Worm (Caenorhabditis elegans): ENCODE data around the gene hlh-34.

The hlh-34 gene

DNA sequence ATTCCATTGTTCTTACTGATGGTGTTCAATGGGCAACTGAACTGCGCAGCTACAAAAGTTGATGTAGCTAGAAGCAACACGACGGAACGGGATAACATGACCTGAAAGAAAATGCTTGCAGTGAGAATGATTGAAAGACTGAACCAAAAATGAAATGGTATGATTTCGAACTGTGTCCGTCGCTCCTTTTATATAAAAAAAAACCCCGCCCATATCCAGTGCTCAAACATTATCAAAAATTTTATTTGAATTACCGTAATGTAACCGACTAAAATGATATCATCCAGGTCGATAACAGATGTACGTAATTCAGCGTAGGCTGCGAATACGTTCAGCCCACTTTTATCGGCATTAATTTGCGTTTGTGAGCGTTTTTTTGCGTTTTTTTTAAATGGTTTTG is 31.2 kb upstream of the hlh-34 start, which contains the start of gene irg-5:
TSS of gene irg-5 (minus strand) at position 101 of the 400 bp plus-strand sequence.
- TF ChIP-seq unc-62 (GFP tag; optimal IDR thresholded peaks at IDR 0.05 in 1 of 2) (peak in 1 of 2 experiments; percentile 50), unc-62 (tag; optimal IDR thresholded peaks at IDR 0.05) (no peak), dmd-6 (GFP tag; IDR thresholded peaks at IDR 0.05) (no peak)

DNA sequence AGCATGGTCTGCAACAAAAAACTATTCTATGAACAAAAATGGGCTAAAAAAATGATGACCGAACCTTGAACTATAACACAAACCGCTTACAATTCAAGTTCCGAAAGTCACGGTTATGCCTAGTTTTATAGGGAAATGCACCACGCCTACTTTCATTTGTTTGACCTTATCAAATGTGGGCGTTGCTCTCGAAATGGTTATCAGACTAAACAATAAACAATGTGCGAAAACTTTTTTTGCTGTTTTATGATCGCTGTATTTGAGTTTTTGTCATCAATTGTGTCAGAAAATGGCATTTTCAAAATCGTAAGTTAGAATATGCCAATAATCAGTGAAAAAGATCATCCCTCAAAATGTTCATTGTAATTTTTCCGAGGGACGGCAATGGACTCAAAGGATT is 29.0 kb upstream of the hlh-34 start, which contains the start of gene F35E12.6:
TSS of gene F35E12.6 (minus strand) at position 101 of the 400 bp plus-strand sequence.
- TF ChIP-seq F44E2.7 (GFP tag; IDR thresholded peaks at IDR 0.05) (no peak), pqm-1 (tag; optimal IDR thresholded peaks at IDR 0.05) (peak; percentile 15), ceh-44 (GFP tag; IDR thresholded peaks at IDR 0.05) (no peak), ZK337.2 (GFP tag; IDR thresholded peaks at IDR 0.05) (no peak), ceh-32 (tag; optimal IDR thresholded peaks at IDR 0.05; ENCODE audit: poor library complexity) (no peak), nhr-6 (tag; optimal IDR thresholded peaks at IDR 0.05) (no peak), aly-2 (tag; optimal IDR thresholded peaks at IDR 0.05) (no peak), nhr-41 (GFP tag; IDR thresholded peaks at IDR 0.05) (no peak), daf-16 (GFP tag; optimal IDR thresholded peaks at IDR 0.05) (no peak), daf-16 (tag; optimal IDR thresholded peaks at IDR 0.05) (peak; percentile 36), Y5F2A.4 (GFP tag; optimal IDR thresholded peaks at IDR 0.05) (no peak), lin-29 (GFP tag; IDR thresholded peaks at IDR 0.05) (no peak), dmd-8 (GFP tag; IDR thresholded peaks at IDR 0.05) (no peak), attf-4 (tag; optimal IDR thresholded peaks at IDR 0.05) (no peak), dve-1 (tag; optimal IDR thresholded peaks at IDR 0.05; ENCODE audit: insufficient read depth) (peak; percentile 2), unc-62 (GFP tag; optimal IDR thresholded peaks at IDR 0.05 in 1 of 2) (peak in 1 of 2 experiments; percentile 66), unc-62 (tag; optimal IDR thresholded peaks at IDR 0.05) (no peak), lin-38 (GFP tag; IDR thresholded peaks at IDR 0.05) (no peak)

DNA sequence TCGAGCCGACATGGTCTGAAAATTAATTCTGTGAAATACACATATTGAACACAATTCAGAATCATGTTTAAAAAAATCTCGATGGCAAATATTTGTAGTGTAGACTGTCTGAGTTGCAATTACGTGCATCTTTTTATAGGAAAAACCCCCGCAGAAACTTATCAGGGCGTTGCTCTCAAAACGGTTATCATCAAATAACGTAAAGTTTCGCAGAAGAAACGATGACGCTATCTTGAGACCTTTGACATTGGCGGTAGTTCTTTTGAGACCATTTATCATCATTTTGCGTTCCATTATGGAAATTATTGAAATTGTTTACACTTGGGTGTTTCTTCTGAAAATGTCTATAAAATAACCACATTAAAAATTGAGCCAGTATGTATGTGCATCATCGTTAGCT is 23.6 kb upstream of the hlh-34 start, which contains the start of gene dct-17:
TSS of gene dct-17 (minus strand) at position 23 of the 400 bp plus-strand sequence.
- TF ChIP-seq nhr-11 (tag; optimal IDR thresholded peaks at IDR 0.05) (no peak), ztf-11 (tag; optimal IDR thresholded peaks at IDR 0.05) (no peak), mxl-3 (GFP tag; optimal IDR thresholded peaks at IDR 0.05) (no peak), hmg-1.1 (GFP tag; IDR thresholded peaks at IDR 0.05) (no peak), nhr-102 (tag; optimal IDR thresholded peaks at IDR 0.05) (no peak), fkh-10 (GFP tag; optimal IDR thresholded peaks at IDR 0.05) (no peak), nhr-28 (tag; optimal IDR thresholded peaks at IDR 0.05) (peak; percentile 31), spr-1 (tag; optimal IDR thresholded peaks at IDR 0.05) (no peak), duxl-1 (tag; optimal IDR thresholded peaks at IDR 0.05; ENCODE audit: poor library complexity) (no peak), daf-8 (GFP tag; IDR thresholded peaks at IDR 0.05) (no peak), unc-130 (GFP tag; optimal IDR thresholded peaks at IDR 0.05) (no peak), cey-2 (tag; optimal IDR thresholded peaks at IDR 0.05; ENCODE audit: borderline replicate concordance, insufficient read depth) (no peak), lin-13 (GFP tag; optimal IDR thresholded peaks at IDR 0.05) (no peak), lim-7 (GFP tag; IDR thresholded peaks at IDR 0.05) (no peak), dmd-6 (GFP tag; IDR thresholded peaks at IDR 0.05) (peak; percentile 70), nhr-76 (tag; optimal IDR thresholded peaks at IDR 0.05) (no peak), egl-43 (GFP tag; IDR thresholded peaks at IDR 0.05) (no peak), attf-4 (tag; optimal IDR thresholded peaks at IDR 0.05) (no peak), lin-38 (GFP tag; IDR thresholded peaks at IDR 0.05) (no peak), zfp-3 (GFP tag; conservative IDR thresholded peaks at IDR 0.05) (no peak), mes-2 (tag; optimal IDR thresholded peaks at IDR 0.05; ENCODE audit: poor library complexity, severe bottlenecking) (no peak), gei-8 (GFP tag; optimal IDR thresholded peaks at IDR 0.05) (no peak), mdt-29 (GFP tag; IDR thresholded peaks at IDR 0.05) (no peak), ama-1 (optimal IDR thresholded peaks at IDR 0.05) (no peak), nhr-77 (tag; optimal IDR thresholded peaks at IDR 0.05) (no peak), unc-39 (tag; optimal IDR thresholded peaks at IDR 0.05) (no peak), aha-1 (tag) (peak; percentile 14), ZK546.5 (tag; optimal IDR thresholded peaks at IDR 0.05) (no peak), zag-1 (tag; optimal IDR thresholded peaks at IDR 0.05) (no peak), lin-1 (GFP tag; IDR thresholded peaks at IDR 0.05) (no peak), daf-12 (tag; optimal IDR thresholded peaks at IDR 0.05) (no peak), dmd-8 (GFP tag; IDR thresholded peaks at IDR 0.05) (no peak), tag-97 (GFP tag; IDR thresholded peaks at IDR 0.05) (no peak), pqm-1 (tag; optimal IDR thresholded peaks at IDR 0.05) (peak; percentile 48), D1046.2 (GFP tag; IDR thresholded peaks at IDR 0.05) (no peak)
